Fruit fly (Drosophila melanogaster) whole organism, embryonic: ENCODE data around the gene Vti1a.

Experiments used
- Asciz ChIP-seq: fragments of 200-800 bp; sonication (Bioruptor generic); optimal IDR thresholded peaks from 2 replicates; lab custom pipeline; 2017; ENCODE audit warnings: missing biosample characterization, mild to moderate bottlenecking, missing genetic modification characterization, missing genetic modification reagents
- CG10543 ChIP-seq: fragments of 200-800 bp; sonication (Bioruptor generic); optimal IDR thresholded peaks from 3 replicates; lab custom pipeline; 2017; ENCODE audit warnings: missing biosample characterization, mild to moderate bottlenecking, missing genetic modification characterization, moderate library complexity
- CG10565 ChIP-seq: fragments of 200-800 bp; sonication (Bioruptor generic); optimal IDR thresholded peaks from 3 replicates; lab custom pipeline; 2016; ENCODE audit warnings: missing biosample characterization, mild to moderate bottlenecking, missing genetic modification characterization
- CG10979 ChIP-seq: fragments of 200-800 bp; sonication (Bioruptor generic); optimal IDR thresholded peaks from 2 replicates; lab custom pipeline; 2018; ENCODE audit warnings: missing biosample characterization, mild to moderate bottlenecking, missing genetic modification characterization, moderate library complexity
- CG11398 ChIP-seq: fragments of 200-800 bp; sonication (Bioruptor generic); optimal IDR thresholded peaks from 2 replicates; lab custom pipeline; 2016; ENCODE audit warnings: missing biosample characterization, missing genetic modification characterization
- CG12236 ChIP-seq: fragments of 200-800 bp; sonication (Bioruptor generic); optimal IDR thresholded peaks from 2 replicates; lab custom pipeline; 2016; ENCODE audit warnings: missing biosample characterization, missing genetic modification characterization
- CG15479 ChIP-seq: fragments of 200-800 bp; sonication (Bioruptor generic); optimal IDR thresholded peaks from 3 replicates; lab custom pipeline; 2019; ENCODE audit warnings: missing biosample characterization, mild to moderate bottlenecking, missing genetic modification characterization, moderate library complexity
- CG15696 ChIP-seq: fragments of 200-800 bp; sonication (Bioruptor generic); optimal IDR thresholded peaks from 2 replicates; lab custom pipeline; 2019; ENCODE audit warnings: missing biosample characterization, mild to moderate bottlenecking, missing genetic modification characterization, moderate library complexity
- CG1602 ChIP-seq: fragments of 200-800 bp; sonication (Bioruptor generic); optimal IDR thresholded peaks from 3 replicates; lab custom pipeline; 2016; ENCODE audit warnings: missing biosample characterization, missing genetic modification characterization
- CG17912 ChIP-seq: fragments of 200-800 bp; sonication (Bioruptor generic); optimal IDR thresholded peaks from 2 replicates; lab custom pipeline; 2018; ENCODE audit warnings: missing biosample characterization, mild to moderate bottlenecking, missing genetic modification characterization
- CG2889 ChIP-seq: fragments of 200-800 bp; sonication (Bioruptor generic); IDR thresholded peaks from 3 replicates; pipeline ENCODE4 v1.3.6; 2022; ENCODE audit warnings: missing biosample characterization, missing genetic modification characterization
- CG3163 ChIP-seq: fragments of 200-800 bp; sonication (Bioruptor generic); optimal IDR thresholded peaks from 3 replicates; lab custom pipeline; 2016; ENCODE audit warnings: missing biosample characterization, missing genetic modification characterization
- CG4360 ChIP-seq: fragments of 200-800 bp; sonication (Bioruptor generic); IDR thresholded peaks from 2 replicates; pipeline ENCODE4 v1.3.6; 2022; ENCODE audit warnings: missing biosample characterization, missing genetic modification characterization
- CG4730 ChIP-seq: fragments of 200-800 bp; sonication (Bioruptor generic); IDR thresholded peaks from 2 replicates; pipeline ENCODE4 v1.3.6; 2022; ENCODE audit warnings: missing biosample characterization, missing genetic modification characterization
- CG4854 ChIP-seq: fragments of 200-800 bp; sonication (Bioruptor generic); optimal IDR thresholded peaks from 2 replicates; lab custom pipeline; 2016; ENCODE audit warnings: missing biosample characterization, missing genetic modification characterization, inconsistent platforms
- CG6175 ChIP-seq: fragments of 200-800 bp; sonication (Bioruptor generic); IDR thresholded peaks from 3 replicates; pipeline ENCODE4 v1.3.6; 2022; ENCODE audit warnings: missing biosample characterization, missing genetic modification characterization
- CG6654 ChIP-seq: fragments of 200-800 bp; sonication (Bioruptor generic); optimal IDR thresholded peaks from 2 replicates; lab custom pipeline; 2017; ENCODE audit warnings: missing biosample characterization, mild to moderate bottlenecking, missing genetic modification characterization
- CG7839 ChIP-seq: fragments of 200-800 bp; sonication (Bioruptor generic); optimal IDR thresholded peaks from 3 replicates; lab custom pipeline; 2018; ENCODE audit warnings: missing biosample characterization, mild to moderate bottlenecking, missing genetic modification characterization, moderate library complexity
- CG7928 ChIP-seq: fragments of 200-800 bp; sonication (Bioruptor generic); optimal IDR thresholded peaks from 2 replicates; lab custom pipeline; 2017; ENCODE audit warnings: missing biosample characterization, mild to moderate bottlenecking, missing genetic modification characterization
- CG8388 ChIP-seq: fragments of 200-800 bp; sonication (Bioruptor generic); optimal IDR thresholded peaks from 2 replicates; lab custom pipeline; 2019; ENCODE audit warnings: missing biosample characterization, mild to moderate bottlenecking, missing genetic modification characterization, moderate library complexity
- CG9727 ChIP-seq: fragments of 200-800 bp; sonication (Bioruptor generic); optimal IDR thresholded peaks from 3 replicates; lab custom pipeline; 2017; ENCODE audit warnings: missing biosample characterization, mild to moderate bottlenecking, missing genetic modification characterization
- CkIIα-i1 ChIP-seq: fragments of 200-800 bp; sonication (Bioruptor generic); IDR thresholded peaks from 2 replicates; pipeline ENCODE4 v1.3.6; 2022; ENCODE audit warnings: missing biosample characterization, missing genetic modification characterization
- Dbx ChIP-seq: fragments of 200-800 bp; sonication (Bioruptor generic); IDR thresholded peaks from 3 replicates; pipeline ENCODE4 v1.3.6; 2022; ENCODE audit warnings: missing biosample characterization, missing genetic modification characterization
- Dref ChIP-seq: fragments of 200-800 bp; sonication (Bioruptor generic); IDR thresholded peaks from 2 replicates; pipeline ENCODE4 v1.3.6; 2022; ENCODE audit warnings: missing biosample characterization, missing genetic modification characterization
- Lpt ChIP-seq: fragments of >200 bp; optimal IDR thresholded peaks from 2 replicates; lab custom pipeline; 2018; ENCODE audit warnings: missing biosample characterization, missing genetic modification characterization
- NK7.1 ChIP-seq: fragments of 200-800 bp; sonication (Bioruptor generic); optimal IDR thresholded peaks from 3 replicates; lab custom pipeline; 2016; ENCODE audit warnings: missing biosample characterization, missing genetic modification characterization
- Nf-YC ChIP-seq: fragments of 200-800 bp; optimal IDR thresholded peaks from 3 replicates; lab custom pipeline; 2019; ENCODE audit warnings: missing biosample characterization, mild to moderate bottlenecking, missing genetic modification characterization, moderate library complexity
- Poxn ChIP-seq: fragments of 200-800 bp; sonication (Bioruptor generic); IDR thresholded peaks from 2 replicates; pipeline ENCODE4 v1.3.6; 2022; ENCODE audit warnings: missing biosample characterization, missing genetic modification characterization
- Sry-δ ChIP-seq: fragments of 200-800 bp; sonication (Bioruptor generic); optimal IDR thresholded peaks from 2 replicates; lab custom pipeline; 2016; ENCODE audit warnings: missing biosample characterization, missing genetic modification characterization
- Usf ChIP-seq: fragments of 200-800 bp; sonication (Bioruptor generic); optimal IDR thresholded peaks from 2 replicates; lab custom pipeline; 2017; ENCODE audit warnings: missing genotype, missing biosample characterization, missing genetic modification characterization
- Vsx1 ChIP-seq: fragments of 200-800 bp; sonication (Bioruptor generic); optimal IDR thresholded peaks from 2 replicates; lab custom pipeline; 2017; ENCODE audit warnings: missing biosample characterization, mild to moderate bottlenecking, missing genetic modification characterization, missing genetic modification reagents
- ara ChIP-seq: fragments of 200-800 bp; sonication (Bioruptor generic); IDR thresholded peaks from 2 replicates; pipeline ENCODE4 v1.3.6; 2022; ENCODE audit warnings: missing biosample characterization, missing genetic modification characterization
- ash1 ChIP-seq: fragments of 200-800 bp; sonication (Bioruptor generic); optimal IDR thresholded peaks from 2 replicates; lab custom pipeline; 2018; ENCODE audit warnings: missing biosample characterization, mild to moderate bottlenecking, missing genetic modification characterization
- btn ChIP-seq: fragments of 200-800 bp; sonication (Bioruptor generic); optimal IDR thresholded peaks from 2 replicates; lab custom pipeline; 2016; ENCODE audit warnings: missing biosample characterization, missing genetic modification characterization
- ci ChIP-seq: fragments of 200-800 bp; sonication (Bioruptor generic); IDR thresholded peaks from 3 replicates; pipeline ENCODE4 v1.3.6; 2022; ENCODE audit warnings: missing biosample characterization, missing genetic modification characterization
- cwo ChIP-seq: fragments of 200-800 bp; sonication (Bioruptor generic); optimal IDR thresholded peaks from 3 replicates; lab custom pipeline; 2017; ENCODE audit warnings: missing biosample characterization, missing genetic modification characterization, mild to moderate bottlenecking, moderate library complexity, missing genetic modification reagents
- exex ChIP-seq: fragments of 200-800 bp; sonication (Bioruptor generic); optimal IDR thresholded peaks from 4 replicates; lab custom pipeline; 2018; ENCODE audit warnings: missing biosample characterization, mild to moderate bottlenecking, missing genetic modification characterization, moderate library complexity
- fd3F ChIP-seq: fragments of 200-800 bp; sonication (Bioruptor generic); optimal IDR thresholded peaks from 2 replicates; lab custom pipeline; 2018; ENCODE audit warnings: missing biosample characterization, mild to moderate bottlenecking, missing genetic modification characterization, moderate library complexity
- fru ChIP-seq: fragments of >200 bp; optimal IDR thresholded peaks from 2 replicates; lab custom pipeline; 2017
- hb ChIP-seq: fragments of 200-800 bp; sonication (Bioruptor generic); IDR thresholded peaks from 3 replicates; pipeline ENCODE4 v1.3.6; 2022; ENCODE audit warnings: missing biosample characterization, missing genetic modification characterization; ENCODE audit not compliant: partially characterized antibody
- insv ChIP-seq, 2 experiments: fragments of 200-800 bp; sonication (Bioruptor generic); optimal IDR thresholded peaks; 3 replicates each; lab custom pipeline; 2016 to 2018; ENCODE audit warnings: missing biosample characterization in 2 of 2, missing genetic modification characterization in 2 of 2
- kay ChIP-seq: fragments of 200-800 bp; sonication (Bioruptor generic); optimal IDR thresholded peaks from 2 replicates; lab custom pipeline; 2016; ENCODE audit warnings: missing biosample characterization, missing genetic modification characterization
- klu ChIP-seq: fragments of 200-800 bp; sonication (Bioruptor generic); IDR thresholded peaks from 2 replicates; pipeline ENCODE4 v1.3.6; 2022; ENCODE audit warnings: missing biosample characterization, missing genetic modification characterization
- nerfin-2 ChIP-seq: fragments of 200-800 bp; sonication (Bioruptor generic); IDR thresholded peaks from 2 replicates; pipeline ENCODE4 v1.3.6; 2022; ENCODE audit warnings: missing biosample characterization, missing genetic modification characterization; ENCODE audit not compliant: partially characterized antibody
- odd ChIP-seq: fragments of 200-800 bp; sonication (Bioruptor generic); optimal IDR thresholded peaks from 2 replicates; lab custom pipeline; 2017; ENCODE audit warnings: missing biosample characterization, mild to moderate bottlenecking, missing genetic modification characterization
- p53 ChIP-seq: fragments of 200-800 bp; sonication (Bioruptor generic); optimal IDR thresholded peaks from 2 replicates; lab custom pipeline; 2016; ENCODE audit warnings: missing biosample characterization, missing genetic modification characterization
- pros ChIP-seq: fragments of 200-800 bp; sonication (Bioruptor generic); optimal IDR thresholded peaks from 3 replicates; lab custom pipeline; 2019; ENCODE audit warnings: missing biosample characterization, mild to moderate bottlenecking, missing genetic modification characterization, moderate library complexity
- psq ChIP-seq: fragments of 200-800 bp; sonication (Bioruptor generic); optimal IDR thresholded peaks from 2 replicates; lab custom pipeline; 2017; ENCODE audit warnings: missing biosample characterization, missing genetic modification characterization
- so ChIP-seq: fragments of 200-800 bp; sonication (Bioruptor generic); IDR thresholded peaks from 3 replicates; pipeline ENCODE4 v1.3.6; 2022; ENCODE audit warnings: missing biosample characterization, missing genetic modification characterization
- stc ChIP-seq: fragments of 200-800 bp; sonication (Bioruptor generic); IDR thresholded peaks from 2 replicates; pipeline ENCODE4 v1.3.6; 2022; ENCODE audit warnings: missing biosample characterization, missing genetic modification characterization
- tgo ChIP-seq: fragments of 200-800 bp; sonication (Bioruptor generic); IDR thresholded peaks from 3 replicates; pipeline ENCODE4 v1.3.6; 2022; ENCODE audit warnings: missing biosample characterization, missing genetic modification characterization
- toy ChIP-seq: fragments of 200-800 bp; sonication (Bioruptor generic); IDR thresholded peaks from 2 replicates; pipeline ENCODE4 v1.3.6; 2022; ENCODE audit warnings: missing biosample characterization, missing genetic modification characterization
- wek ChIP-seq: fragments of 200-800 bp; sonication (Bioruptor generic); optimal IDR thresholded peaks from 3 replicates; lab custom pipeline; 2018; ENCODE audit warnings: missing biosample characterization, mild to moderate bottlenecking, missing genetic modification characterization, moderate library complexity

Gene Vti1a

DNA sequence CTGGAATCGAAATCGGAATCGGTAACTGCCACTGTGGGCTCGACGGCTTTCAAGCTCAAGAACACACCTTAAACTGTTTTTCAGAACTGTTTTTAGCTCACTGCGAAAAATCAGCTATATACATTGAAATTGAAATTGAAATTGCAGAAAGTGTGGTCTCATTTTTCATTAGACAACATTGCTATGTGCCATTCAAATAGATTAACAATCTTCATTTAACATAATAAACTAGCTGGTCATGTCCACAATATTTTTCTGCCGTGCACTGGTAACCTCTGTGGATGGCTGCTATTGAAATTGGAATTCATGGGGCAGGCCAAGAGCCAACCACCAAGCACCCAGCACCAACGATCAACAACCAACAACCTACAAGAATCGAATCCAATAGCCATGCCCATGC is 43.2 kb upstream of the Vti1a start (continued):
- TF ChIP-seq hb (GFP tag; lab: Robert Waterston, UW) (no peak), CG6654 (no peak), cwo (no peak), CG4730 (GFP tag; lab: Robert Waterston, UW) (no peak), exex (no peak), klu (no peak), kay (GFP tag; lab: Kevin White, UChicago) (no peak), psq (no peak), Asciz (GFP tag; lab: Kevin White, UChicago) (no peak), CG11398 (GFP tag; lab: Kevin White, UChicago) (no peak), fd3F (no peak), wek (no peak), Usf (GFP tag; lab: Kevin White, UChicago) (no peak), Dbx (GFP tag; lab: Robert Waterston, UW) (no peak), CG1602 (GFP tag; lab: Kevin White, UChicago) (no peak), CG15479 (GFP tag; lab: Kevin White, UChicago) (no peak), CG4854 (GFP tag; lab: Kevin White, UChicago) (no peak), odd (GFP tag; lab: Kevin White, UChicago) (no peak), CG15696 (no peak), nerfin-2 (GFP tag; lab: Robert Waterston, UW) (no peak), CG6175 (GFP tag; lab: Robert Waterston, UW) (no peak), toy (no peak), tgo (no peak), stc (GFP tag; lab: Robert Waterston, UW) (no peak), fru (no peak), CG10543 (no peak), Poxn (GFP tag; lab: Robert Waterston, UW) (no peak), btn (no peak), CG10565 (GFP tag; lab: Kevin White, UChicago) (no peak), Sry-δ (GFP tag; lab: Kevin White, UChicago) (no peak), CG4360 (GFP tag; lab: Robert Waterston, UW) (peak; percentile 23; the same call in 1 of the 2 replicates), so (GFP tag; lab: Robert Waterston, UW) (no peak), pros (GFP tag; lab: Kevin White, UChicago) (no peak), CG3163 (GFP tag; lab: Kevin White, UChicago) (no peak), CG17912 (GFP tag; lab: Kevin White, UChicago) (no peak), CG7928 (no peak), Vsx1 (GFP tag; lab: Kevin White, UChicago) (no peak), Dref (GFP tag; lab: Robert Waterston, UW) (no peak), ash1 (GFP tag; lab: Kevin White, UChicago) (no peak), CkIIα-i1 (GFP tag; lab: Robert Waterston, UW) (no peak), p53 (GFP tag; lab: Kevin White, UChicago) (no peak), NK7.1 (GFP tag; lab: Kevin White, UChicago) (no peak), Lpt (GFP tag; lab: Kevin White, UChicago) (no peak), ci (GFP tag; lab: Robert Waterston, UW) (peak; percentile 7; the same call in 1 of the 3 replicates), ara (GFP tag; lab: Robert Waterston, UW) (peak; percentile 57; the same call in 1 of the 2 replicates), insv (GFP tag; optimal IDR thresholded peaks at IDR 0.05; lab: Kevin White, UChicago) (no peak), Nf-YC (tag; lab: Kevin White, UChicago) (no peak), CG9727 (no peak), CG10979 (peak; percentile 54), CG8388 (peak; percentile 1), CG7839 (peak; percentile 9), CG12236 (GFP tag; lab: Kevin White, UChicago) (no peak), CG2889 (no peak)
